Fruit fly (Drosophila melanogaster) whole organism, embryonic: ENCODE results near the gene U2af50.
A peak's percentile ranks its signal among the peaks of the same experiment; 100 is the strongest.

Experiments
- Abd-B ChIP-seq: fragments of 200-800 bp; sonication (Bioruptor generic); optimal IDR thresholded peaks from 2 replicates; lab custom pipeline; 2018; ENCODE audit warnings: missing biosample characterization, mild to moderate bottlenecking, missing genetic modification characterization, moderate library complexity
- Bdp1 ChIP-seq: fragments of 200-800 bp; sonication (Bioruptor generic); optimal IDR thresholded peaks from 3 replicates; lab custom pipeline; 2016; ENCODE audit warnings: missing biosample characterization, missing genetic modification characterization
- Bgb ChIP-seq: fragments of 200-800 bp; sonication (Bioruptor generic); IDR thresholded peaks from 2 replicates; pipeline ENCODE4 v1.3.6; 2022; ENCODE audit warnings: missing biosample characterization, missing genetic modification characterization; ENCODE audit not compliant: partially characterized antibody
- CG11504 ChIP-seq: fragments of 200-800 bp; sonication (Bioruptor generic); optimal IDR thresholded peaks from 3 replicates; lab custom pipeline; 2019; ENCODE audit warnings: missing biosample characterization, mild to moderate bottlenecking, missing genetic modification characterization, moderate library complexity
- CG12299 ChIP-seq: fragments of 200-800 bp; sonication (Bioruptor generic); optimal IDR thresholded peaks from 2 replicates; lab custom pipeline; 2018; ENCODE audit warnings: missing biosample characterization, mild to moderate bottlenecking, missing genetic modification characterization
- CG16815 ChIP-seq: fragments of 200-800 bp; sonication (Bioruptor generic); optimal IDR thresholded peaks from 3 replicates; lab custom pipeline; 2017; ENCODE audit warnings: missing biosample characterization, mild to moderate bottlenecking, missing genetic modification characterization
- CG2712 ChIP-seq: fragments of 200-800 bp; optimal IDR thresholded peaks from 3 replicates; lab custom pipeline; 2019; ENCODE audit warnings: missing biosample characterization, mild to moderate bottlenecking, missing genetic modification characterization, moderate library complexity
- CG30020 ChIP-seq: fragments of 200-800 bp; optimal IDR thresholded peaks from 2 replicates; lab custom pipeline; 2019; ENCODE audit warnings: missing biosample characterization, mild to moderate bottlenecking, missing genetic modification characterization, moderate library complexity
- CG3407 ChIP-seq: fragments of 200-800 bp; sonication (Bioruptor generic); optimal IDR thresholded peaks from 2 replicates; lab custom pipeline; 2018; ENCODE audit warnings: missing biosample characterization, mild to moderate bottlenecking, missing genetic modification characterization
- CG34422 ChIP-seq: fragments of 200-800 bp; sonication (Bioruptor generic); IDR thresholded peaks from 3 replicates; pipeline ENCODE4 v1.3.6; 2022; ENCODE audit warnings: missing biosample characterization, missing genetic modification characterization
- CG3838 ChIP-seq: fragments of 200-800 bp; sonication (Bioruptor generic); optimal IDR thresholded peaks from 3 replicates; lab custom pipeline; 2016; ENCODE audit warnings: missing biosample characterization, missing genetic modification characterization
- CG6813 ChIP-seq: fragments of 200-800 bp; sonication (Bioruptor generic); optimal IDR thresholded peaks from 2 replicates; lab custom pipeline; 2017; ENCODE audit warnings: missing biosample characterization, missing genetic modification characterization, mild to moderate bottlenecking, moderate library complexity, missing genetic modification reagents
- CG7839 ChIP-seq: fragments of 200-800 bp; sonication (Bioruptor generic); optimal IDR thresholded peaks from 3 replicates; lab custom pipeline; 2018; ENCODE audit warnings: missing biosample characterization, mild to moderate bottlenecking, missing genetic modification characterization, moderate library complexity
- CG8290 ChIP-seq, 3 experiments: fragments of 200-800 bp; sonication (Bioruptor generic); optimal IDR thresholded peaks; 2 replicates each; lab custom pipeline; 2016 to 2019; ENCODE audit warnings: missing biosample characterization in 3 of 3, missing genetic modification characterization in 3 of 3, mild to moderate bottlenecking in 2 of 3, moderate library complexity in 1 of 3
- CG8924 ChIP-seq: fragments of 200-800 bp; optimal IDR thresholded peaks from 3 replicates; lab custom pipeline; 2019; ENCODE audit warnings: missing biosample characterization, mild to moderate bottlenecking, missing genetic modification characterization, moderate library complexity
- CG9215 ChIP-seq: fragments of 200-800 bp; sonication (Bioruptor generic); IDR thresholded peaks from 2 replicates; pipeline ENCODE4 v1.3.6; 2022; ENCODE audit warnings: missing biosample characterization, missing genetic modification characterization
- D19B ChIP-seq: fragments of 200-800 bp; sonication (Bioruptor generic); optimal IDR thresholded peaks from 2 replicates; lab custom pipeline; 2017; ENCODE audit warnings: missing biosample characterization, mild to moderate bottlenecking, missing genetic modification characterization
- Dip3 ChIP-seq: fragments of 200-800 bp; sonication (Bioruptor generic); optimal IDR thresholded peaks from 3 replicates; lab custom pipeline; 2016; ENCODE audit warnings: missing biosample characterization, missing genetic modification characterization
- Dp ChIP-seq: fragments of 200-800 bp; sonication (Bioruptor generic); optimal IDR thresholded peaks from 2 replicates; lab custom pipeline; 2018; ENCODE audit warnings: missing biosample characterization, mild to moderate bottlenecking, missing genetic modification characterization, moderate library complexity
- E2f1 ChIP-seq: fragments of 200-800 bp; sonication (Bioruptor generic); IDR thresholded peaks from 2 replicates; pipeline ENCODE4 v1.3.6; 2022; ENCODE audit warnings: missing biosample characterization, missing genetic modification characterization
- H2.0 ChIP-seq: fragments of 200-800 bp; sonication (Bioruptor generic); IDR thresholded peaks from 2 replicates; pipeline ENCODE4 v1.3.6; 2022; ENCODE audit warnings: missing biosample characterization, missing genetic modification characterization
- Med ChIP-seq: fragments of 200-800 bp; sonication (Bioruptor generic); peaks from one replicate; lab custom pipeline; 2016; ENCODE audit warnings: missing biosample characterization, missing genetic modification characterization, mild to moderate bottlenecking, inconsistent platforms, moderate library complexity
- NC2α ChIP-seq: fragments of 200-800 bp; sonication (Bioruptor generic); optimal IDR thresholded peaks from 2 replicates; lab custom pipeline; 2016; ENCODE audit warnings: missing biosample characterization, missing genetic modification characterization
- Pdp1 ChIP-seq, 2 experiments: fragments of 200-800 bp; sonication (Bioruptor generic); optimal IDR thresholded peaks; 3 replicates each; lab custom pipeline; 2016; ENCODE audit warnings: missing biosample characterization in 2 of 2, missing genetic modification characterization in 2 of 2, mild to moderate bottlenecking in 1 of 2, moderate library complexity in 1 of 2
- Six4 ChIP-seq: fragments of 200-800 bp; sonication (Bioruptor generic); optimal IDR thresholded peaks from 2 replicates; lab custom pipeline; 2016; ENCODE audit warnings: missing biosample characterization, missing genetic modification characterization
- Usf ChIP-seq: fragments of 200-800 bp; sonication (Bioruptor generic); optimal IDR thresholded peaks from 2 replicates; lab custom pipeline; 2017; ENCODE audit warnings: missing genotype, missing biosample characterization, missing genetic modification characterization
- Vsx1 ChIP-seq: fragments of 200-800 bp; sonication (Bioruptor generic); optimal IDR thresholded peaks from 2 replicates; lab custom pipeline; 2017; ENCODE audit warnings: missing biosample characterization, mild to moderate bottlenecking, missing genetic modification characterization, missing genetic modification reagents
- aop ChIP-seq: fragments of 200-800 bp; sonication (Bioruptor generic); IDR thresholded peaks from 2 replicates; pipeline ENCODE4 v1.3.6; 2022; ENCODE audit warnings: missing biosample characterization, missing genetic modification characterization
- bcd ChIP-seq: fragments of 200-800 bp; sonication (Bioruptor generic); optimal IDR thresholded peaks from 2 replicates; lab custom pipeline; 2017; ENCODE audit warnings: missing biosample characterization, mild to moderate bottlenecking, missing genetic modification characterization
- cg ChIP-seq: fragments of 200-800 bp; sonication (Bioruptor generic); optimal IDR thresholded peaks from 3 replicates; lab custom pipeline; 2019; ENCODE audit warnings: missing biosample characterization, mild to moderate bottlenecking, missing genetic modification characterization, moderate library complexity
- chinmo ChIP-seq: fragments of 200-800 bp; sonication (Bioruptor generic); IDR thresholded peaks from 4 replicates; pipeline ENCODE4 v1.3.6; 2022; ENCODE audit warnings: missing biosample characterization, missing genetic modification characterization; ENCODE audit not compliant: partially characterized antibody
- grau ChIP-seq: fragments of 200-800 bp; optimal IDR thresholded peaks from 3 replicates; lab custom pipeline; 2019; ENCODE audit warnings: missing biosample characterization, mild to moderate bottlenecking, missing genetic modification characterization, moderate library complexity
- lola ChIP-seq, 3 experiments: fragments of >200 bp in 2 of 3; fragments of 200-800 bp in 1 of 3; sonication (Bioruptor generic) in 1 of 3; optimal IDR thresholded peaks; 2 replicates each; lab custom pipeline; 2017 to 2019; ENCODE audit warnings: missing biosample characterization in 3 of 3, missing genetic modification characterization in 3 of 3, mild to moderate bottlenecking in 1 of 3, moderate library complexity in 1 of 3
- nom ChIP-seq: fragments of 200-800 bp; sonication (Bioruptor generic); optimal IDR thresholded peaks from 2 replicates; lab custom pipeline; 2017; ENCODE audit warnings: missing biosample characterization, missing genetic modification characterization, mild to moderate bottlenecking, moderate library complexity, missing genetic modification reagents
- sens ChIP-seq: fragments of 200-800 bp; sonication (Bioruptor generic); peaks from one replicate; lab custom pipeline; 2016; ENCODE audit warnings: missing biosample characterization, missing genetic modification characterization

The U2af50 gene

dm6 chrX:16335107-16335642 is 23.7 kb downstream of the U2af50 start (continued):
- peak; percentile 46 for TF ChIP-seq Six4 (GFP tag; lab: Kevin White, UChicago)
- peak; percentile 17 for TF ChIP-seq Usf (GFP tag; lab: Kevin White, UChicago)
- peak; percentile 46 for TF ChIP-seq nom
- no peak; the same call in none of the 2 replicates for TF ChIP-seq CG9215 (GFP tag; lab: Robert Waterston, UW)
- no peak for TF ChIP-seq NC2α (GFP tag; lab: Kevin White, UChicago)
- peak; percentile 84 for TF ChIP-seq CG34422 (GFP tag; lab: Robert Waterston, UW)
- peak; percentile 5 for TF ChIP-seq CG8290 (GFP tag; optimal IDR thresholded peaks at IDR 0.05; lab: Kevin White, UChicago)
- TF ChIP-seq CG8290 (tag; optimal IDR thresholded peaks at IDR 0.05; lab: Kevin White, UChicago), result peak in 1 of 2 experiments; percentile 79
- peak; percentile 61 for TF ChIP-seq H2.0 (GFP tag; lab: Robert Waterston, UW)
- TF ChIP-seq CG2712, result peak; percentile 57
- TF ChIP-seq bcd (GFP tag; lab: Kevin White, UChicago), result peak; percentile 75
- TF ChIP-seq CG3838 (GFP tag; lab: Kevin White, UChicago), result peak; percentile 30
- TF ChIP-seq Bdp1, result peak; percentile 34
- TF ChIP-seq CG3407 (GFP tag; lab: Kevin White, UChicago), result peak; percentile 30
- 0 out of 2 replicates have a peak, but pooled peaks have one; percentile 21 for TF ChIP-seq aop (GFP tag; lab: Robert Waterston, UW)
- TF ChIP-seq CG7839 (tag; lab: Kevin White, UChicago), result peak; percentile 74
- no peak for TF ChIP-seq Abd-B (GFP tag; lab: Kevin White, UChicago)
- peak; percentile 36 for TF ChIP-seq CG16815 (GFP tag; lab: Kevin White, UChicago)
- no peak for TF ChIP-seq Bgb
- TF ChIP-seq grau (tag; lab: Kevin White, UChicago), result peak; percentile 54
- peak; percentile 68 for TF ChIP-seq CG6813 (GFP tag; lab: Kevin White, UChicago)

- TF ChIP-seq CG34422 (GFP tag; lab: Robert Waterston, UW) (peak; percentile 32; the same call in 1 of the 3 replicates), E2f1 (GFP tag; lab: Robert Waterston, UW) (peak; percentile 41; the same call in 1 of the 2 replicates), Dip3 (GFP tag; lab: Kevin White, UChicago) (no peak), Med (GFP tag; lab: Kevin White, UChicago) (peak; percentile 63), CG8924 (tag; lab: Kevin White, UChicago) (peak; percentile 50), D19B (GFP tag; lab: Kevin White, UChicago) (no peak), Dp (GFP tag; lab: Kevin White, UChicago) (peak; percentile 3), CG11504 (tag; lab: Kevin White, UChicago) (no peak), lola (GFP tag; optimal IDR thresholded peaks at IDR 0.05; lab: Kevin White, UChicago) (peak in 1 of 3 experiments; percentile 43), CG30020 (peak; percentile 0), Vsx1 (no peak), chinmo (0 out of 4 replicates have a peak, but pooled peaks have one; percentile 6), Pdp1 (GFP tag; optimal IDR thresholded peaks at IDR 0.05; lab: Kevin White, UChicago) (peak in 1 of 2 experiments; percentile 55), cg (GFP tag; lab: Kevin White, UChicago) (peak; percentile 89), sens (GFP tag; lab: Kevin White, UChicago) (peak; percentile 4), CG12299 (peak; percentile 53)
These were observed 24.5 kb downstream of the U2af50 start for dm6 chrX:16334251-16334860.
